Fruit fly (Drosophila melanogaster) whole organism, embryonic: ENCODE data around the gene CG2681.
A peak's percentile ranks its signal among the peaks of the same experiment; 100 is the strongest.

ENCODE experiments used
- ATbp ChIP-seq: fragments of 200-800 bp; sonication (Bioruptor generic); optimal IDR thresholded peaks from 2 replicates; lab custom pipeline; 2017; ENCODE audit warnings: missing biosample characterization, mild to moderate bottlenecking, missing genetic modification characterization, missing genetic modification reagents
- Atf6 ChIP-seq: fragments of 200-800 bp; sonication (Bioruptor generic); IDR thresholded peaks from 2 replicates; pipeline ENCODE4 v1.3.6; 2022; ENCODE audit warnings: missing biosample characterization, missing genetic modification characterization
- CG11247 ChIP-seq: fragments of 200-800 bp; sonication (Bioruptor generic); IDR thresholded peaks from 2 replicates; pipeline ENCODE4 v1.3.6; 2022; ENCODE audit warnings: missing biosample characterization, missing genetic modification characterization
- CG11504 ChIP-seq: fragments of 200-800 bp; sonication (Bioruptor generic); optimal IDR thresholded peaks from 3 replicates; lab custom pipeline; 2019; ENCODE audit warnings: missing biosample characterization, mild to moderate bottlenecking, missing genetic modification characterization, moderate library complexity
- CG15479 ChIP-seq: fragments of 200-800 bp; sonication (Bioruptor generic); optimal IDR thresholded peaks from 3 replicates; lab custom pipeline; 2019; ENCODE audit warnings: missing biosample characterization, mild to moderate bottlenecking, missing genetic modification characterization, moderate library complexity
- CG1603 ChIP-seq: fragments of 200-800 bp; sonication (Bioruptor generic); optimal IDR thresholded peaks from 2 replicates; lab custom pipeline; 2019; ENCODE audit warnings: missing biosample characterization, mild to moderate bottlenecking, missing genetic modification characterization, moderate library complexity
- CG18619 ChIP-seq: fragments of 200-800 bp; sonication (Bioruptor generic); optimal IDR thresholded peaks from 3 replicates; lab custom pipeline; 2017; ENCODE audit warnings: missing biosample characterization, mild to moderate bottlenecking, missing genetic modification characterization
- CG2120 ChIP-seq: fragments of 200-800 bp; sonication (Bioruptor generic); optimal IDR thresholded peaks from 3 replicates; lab custom pipeline; 2016; ENCODE audit warnings: missing biosample characterization, missing genetic modification characterization
- CG3838 ChIP-seq: fragments of 200-800 bp; sonication (Bioruptor generic); optimal IDR thresholded peaks from 3 replicates; lab custom pipeline; 2016; ENCODE audit warnings: missing biosample characterization, missing genetic modification characterization
- CG3847 ChIP-seq: fragments of 200-800 bp; sonication (Bioruptor generic); IDR thresholded peaks from 2 replicates; pipeline ENCODE4 v1.3.6; 2022; ENCODE audit warnings: missing biosample characterization, missing genetic modification characterization
- CG6689 ChIP-seq: fragments of 200-800 bp; sonication (Bioruptor generic); IDR thresholded peaks from 2 replicates; pipeline ENCODE4 v1.3.6; 2022; ENCODE audit warnings: missing biosample characterization, missing genetic modification characterization
- CG6765 ChIP-seq: fragments of 200-800 bp; sonication (Bioruptor generic); optimal IDR thresholded peaks from 3 replicates; lab custom pipeline; 2017; ENCODE audit warnings: missing biosample characterization, mild to moderate bottlenecking, missing genetic modification characterization
- CG7839 ChIP-seq: fragments of 200-800 bp; sonication (Bioruptor generic); optimal IDR thresholded peaks from 3 replicates; lab custom pipeline; 2018; ENCODE audit warnings: missing biosample characterization, mild to moderate bottlenecking, missing genetic modification characterization, moderate library complexity
- CG8478 ChIP-seq: fragments of >200 bp; optimal IDR thresholded peaks from 2 replicates; lab custom pipeline; 2018
- CG9727 ChIP-seq: fragments of 200-800 bp; sonication (Bioruptor generic); optimal IDR thresholded peaks from 3 replicates; lab custom pipeline; 2017; ENCODE audit warnings: missing biosample characterization, mild to moderate bottlenecking, missing genetic modification characterization
- Dref ChIP-seq: fragments of 200-800 bp; sonication (Bioruptor generic); IDR thresholded peaks from 2 replicates; pipeline ENCODE4 v1.3.6; 2022; ENCODE audit warnings: missing biosample characterization, missing genetic modification characterization
- Drgx ChIP-seq: fragments of 200-800 bp; sonication (Bioruptor generic); IDR thresholded peaks from 2 replicates; pipeline ENCODE4 v1.3.6; 2022; ENCODE audit warnings: missing biosample characterization, missing genetic modification characterization
- Ets65A ChIP-seq: fragments of 200-800 bp; sonication (Bioruptor generic); peaks from one replicate; lab custom pipeline; 2016; ENCODE audit warnings: missing biosample characterization, missing genetic modification characterization
- Jarid2 ChIP-seq: fragments of 200-800 bp; sonication (Bioruptor generic); optimal IDR thresholded peaks from 3 replicates; lab custom pipeline; 2017; ENCODE audit warnings: mild to moderate bottlenecking, missing biosample characterization, missing genetic modification reagents, missing genetic modification characterization
- Kr ChIP-seq: fragments of 200-800 bp; sonication (Bioruptor generic); optimal IDR thresholded peaks from 2 replicates; lab custom pipeline; 2017; ENCODE audit warnings: missing biosample characterization, mild to moderate bottlenecking, missing genetic modification characterization
- Neu2 ChIP-seq: fragments of 200-800 bp; sonication (Bioruptor generic); optimal IDR thresholded peaks from 3 replicates; lab custom pipeline; 2016; ENCODE audit warnings: missing biosample characterization, missing genetic modification characterization, borderline replicate concordance
- Rx ChIP-seq: fragments of 200-800 bp; sonication (Bioruptor generic); IDR thresholded peaks from 2 replicates; pipeline ENCODE4 v1.3.6; 2022; ENCODE audit warnings: missing biosample characterization, missing genetic modification characterization
- Sox102F ChIP-seq: fragments of 200-800 bp; sonication (Bioruptor generic); optimal IDR thresholded peaks from 2 replicates; lab custom pipeline; 2018; ENCODE audit warnings: missing biosample characterization, mild to moderate bottlenecking, missing genetic modification characterization, moderate library complexity
- Xrp1 ChIP-seq: fragments of 200-800 bp; sonication (Bioruptor generic); IDR thresholded peaks from 2 replicates; pipeline ENCODE4 v1.3.6; 2022; ENCODE audit warnings: missing biosample characterization, missing genetic modification characterization
- bowl ChIP-seq: fragments of 200-800 bp; sonication (Bioruptor generic); IDR thresholded peaks from 2 replicates; pipeline ENCODE4 v1.3.6; 2022; ENCODE audit warnings: missing biosample characterization, missing genetic modification characterization
- bsh ChIP-seq, 2 experiments: fragments of 200-800 bp; sonication (Bioruptor generic); optimal IDR thresholded peaks; 2 replicates each; lab custom pipeline; 2017 to 2018; ENCODE audit warnings: mild to moderate bottlenecking in 2 of 2, missing biosample characterization in 2 of 2, missing genetic modification characterization in 2 of 2, moderate library complexity in 1 of 2
- caup ChIP-seq: fragments of 200-800 bp; sonication (Bioruptor generic); optimal IDR thresholded peaks from 3 replicates; lab custom pipeline; 2017; ENCODE audit warnings: missing biosample characterization, mild to moderate bottlenecking, missing genetic modification characterization, moderate library complexity; ENCODE audit not compliant: severe bottlenecking
- chm ChIP-seq: fragments of 200-800 bp; sonication (Bioruptor generic); IDR thresholded peaks from 2 replicates; pipeline ENCODE4 v1.3.6; 2022; ENCODE audit warnings: missing biosample characterization, missing genetic modification characterization
- croc ChIP-seq: fragments of 200-800 bp; sonication (Bioruptor generic); conservative IDR thresholded peaks from 3 replicates; pipeline ENCODE4 v1.3.6; 2022; ENCODE audit warnings: missing biosample characterization, missing genetic modification characterization
- dmrt99B ChIP-seq: fragments of 200-800 bp; sonication (Bioruptor generic); optimal IDR thresholded peaks from 2 replicates; lab custom pipeline; 2018; ENCODE audit warnings: missing biosample characterization, mild to moderate bottlenecking, missing genetic modification characterization, moderate library complexity
- dpn ChIP-seq, 2 experiments: fragments of 200-800 bp; sonication (Bioruptor generic); optimal IDR thresholded peaks; 3 replicates each; lab custom pipeline; 2016; ENCODE audit warnings: missing biosample characterization in 2 of 2, missing genetic modification characterization in 2 of 2
- gem ChIP-seq: fragments of 200-800 bp; sonication (Bioruptor generic); optimal IDR thresholded peaks from 2 replicates; lab custom pipeline; 2019; ENCODE audit warnings: missing biosample characterization, mild to moderate bottlenecking, missing genetic modification characterization, moderate library complexity
- h ChIP-seq: fragments of >200 bp; optimal IDR thresholded peaks from 2 replicates; lab custom pipeline; 2017
- jing ChIP-seq: fragments of 200-800 bp; sonication (Bioruptor generic); optimal IDR thresholded peaks from 2 replicates; lab custom pipeline; 2018; ENCODE audit warnings: missing biosample characterization, mild to moderate bottlenecking, missing genetic modification characterization
- lola ChIP-seq, 3 experiments: fragments of >200 bp in 2 of 3; fragments of 200-800 bp in 1 of 3; sonication (Bioruptor generic) in 1 of 3; optimal IDR thresholded peaks; 2 replicates each; lab custom pipeline; 2017 to 2019; ENCODE audit warnings: missing biosample characterization in 3 of 3, missing genetic modification characterization in 3 of 3, mild to moderate bottlenecking in 1 of 3, moderate library complexity in 1 of 3
- mam ChIP-seq: fragments of 200-800 bp; sonication (Bioruptor generic); optimal IDR thresholded peaks from 3 replicates; lab custom pipeline; 2016; ENCODE audit warnings: missing biosample characterization, missing genetic modification characterization
- odd ChIP-seq: fragments of 200-800 bp; sonication (Bioruptor generic); optimal IDR thresholded peaks from 2 replicates; lab custom pipeline; 2017; ENCODE audit warnings: missing biosample characterization, mild to moderate bottlenecking, missing genetic modification characterization
- pan ChIP-seq, 4 experiments: fragments of >200 bp in 3 of 4; fragments of 200-800 bp in 1 of 4; sonication (Bioruptor generic) in 1 of 4; optimal IDR thresholded peaks in 3 of 4; IDR thresholded peaks in 1 of 4; 2 replicates each; pipeline versions ENCODE4 v1.3.6 to Lab custom; 2017 to 2022; ENCODE audit warnings: missing biosample characterization in 2 of 4, missing genetic modification characterization in 2 of 4, mixed read lengths in 1 of 4
- pnt ChIP-seq: fragments of 200-800 bp; sonication (Bioruptor generic); optimal IDR thresholded peaks from 3 replicates; lab custom pipeline; 2016; ENCODE audit warnings: missing biosample characterization, missing genetic modification characterization
- prd ChIP-seq, 3 experiments: fragments of >200 bp in 2 of 3; fragments of 200-800 bp in 1 of 3; sonication (Bioruptor generic) in 1 of 3; optimal IDR thresholded peaks in 2 of 3; IDR thresholded peaks in 1 of 3; 2 replicates in 2 of 3; 3 replicates in 1 of 3; pipeline versions ENCODE4 v1.3.6 to Lab custom; 2017 to 2022; ENCODE audit warnings: missing biosample characterization in 1 of 3, missing genetic modification characterization in 1 of 3
- row ChIP-seq: fragments of 200-800 bp; sonication (Bioruptor generic); IDR thresholded peaks from 3 replicates; pipeline ENCODE4 v1.3.6; 2022; ENCODE audit warnings: missing biosample characterization, missing genetic modification characterization
- sens ChIP-seq: fragments of 200-800 bp; sonication (Bioruptor generic); peaks from one replicate; lab custom pipeline; 2016; ENCODE audit warnings: missing biosample characterization, missing genetic modification characterization
- sim ChIP-seq: fragments of 200-800 bp; sonication (Bioruptor generic); IDR thresholded peaks from 2 replicates; pipeline ENCODE4 v1.3.6; 2022; ENCODE audit warnings: missing biosample characterization, missing genetic modification characterization
- slbo ChIP-seq: fragments of 200-800 bp; sonication (Bioruptor generic); IDR thresholded peaks from 2 replicates; pipeline ENCODE4 v1.3.6; 2022; ENCODE audit warnings: missing biosample characterization, missing genetic modification characterization
- slou ChIP-seq: fragments of 200-800 bp; sonication (Bioruptor generic); optimal IDR thresholded peaks from 3 replicates; lab custom pipeline; 2016; ENCODE audit warnings: missing biosample characterization, missing genetic modification characterization
- ssp ChIP-seq: fragments of 200-800 bp; sonication (Bioruptor generic); IDR thresholded peaks from 2 replicates; pipeline ENCODE4 v1.3.6; 2022; ENCODE audit warnings: missing biosample characterization, missing genetic modification characterization
- tna ChIP-seq: fragments of 200-800 bp; sonication (Bioruptor generic); IDR thresholded peaks from 2 replicates; pipeline ENCODE4 v1.3.6; 2022; ENCODE audit warnings: missing biosample characterization, missing genetic modification characterization; ENCODE audit not compliant: partially characterized antibody

Gene CG2681

DNA sequence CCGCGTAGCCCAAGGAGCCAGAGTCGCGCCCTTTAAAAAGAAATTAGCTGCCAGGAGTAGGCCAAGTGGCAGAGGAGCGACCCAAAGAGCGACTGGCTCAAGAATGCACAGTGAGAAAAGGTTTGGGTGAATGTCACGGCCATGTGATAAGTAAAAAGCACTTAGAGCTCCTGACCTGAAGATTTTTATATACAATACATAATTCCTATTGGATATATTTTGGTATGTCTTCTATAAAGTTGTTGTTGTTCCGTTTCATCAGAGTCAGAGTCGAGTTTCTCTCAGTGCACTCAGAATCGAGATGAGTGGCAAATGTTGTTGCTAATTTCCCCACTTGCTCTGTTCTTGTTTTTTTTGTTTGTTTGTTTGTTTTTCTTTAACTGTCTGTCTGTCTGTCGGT, 52.7 kb downstream of the CG2681 start (continued):
- TF ChIP-seq slou (GFP tag; lab: Kevin White, UChicago) (no peak), row (GFP tag; lab: Robert Waterston, UW) (peak; percentile 24; the same call in 1 of the 3 replicates), Atf6 (GFP tag; lab: Robert Waterston, UW) (0 out of 2 replicates have a peak, but pooled peaks have one; percentile 20), Ets65A (GFP tag; lab: Kevin White, UChicago) (peak; percentile 75), CG9727 (GFP tag; lab: Kevin White, UChicago) (no peak), CG11247 (no peak), h (lab: Kevin White, UChicago) (no peak), CG6765 (no peak), Kr (no peak), Xrp1 (GFP tag; lab: Robert Waterston, UW) (0 out of 2 replicates have a peak, but pooled peaks have one; percentile 8), CG6689 (GFP tag; lab: Robert Waterston, UW) (0 out of 2 replicates have a peak, but pooled peaks have one; percentile 24), CG11504 (peak; percentile 17), CG18619 (GFP tag; lab: Kevin White, UChicago) (no peak), tna (GFP tag; lab: Robert Waterston, UW) (no peak), dmrt99B (tag; lab: Kevin White, UChicago) (no peak), odd (GFP tag; lab: Kevin White, UChicago) (no peak), CG7839 (tag; lab: Kevin White, UChicago) (peak; percentile 10), pnt (GFP tag; lab: Kevin White, UChicago) (no peak), prd (optimal IDR thresholded peaks at IDR 0.05; lab: Kevin White, UChicago) (no peak), prd (GFP tag; IDR thresholded peaks at IDR 0.05; lab: Robert Waterston, UW) (no peak), Sox102F (GFP tag; lab: Kevin White, UChicago) (no peak), pan (optimal IDR thresholded peaks at IDR 0.05; lab: Kevin White, UChicago) (no peak), pan (GFP tag; optimal IDR thresholded peaks at IDR 0.05 in 1 of 2, IDR thresholded peaks at IDR 0.05 in 1 of 2) (no peak), CG1603 (tag; lab: Kevin White, UChicago) (peak; percentile 3), CG3847 (GFP tag; lab: Robert Waterston, UW) (no peak), sim (GFP tag; lab: Robert Waterston, UW) (no peak), mam (GFP tag; lab: Kevin White, UChicago) (no peak), chm (GFP tag; lab: Robert Waterston, UW) (no peak), sens (GFP tag; lab: Kevin White, UChicago) (peak; percentile 52), slbo (GFP tag; lab: Robert Waterston, UW) (peak; percentile 17; the same call in 1 of the 2 replicates), jing (GFP tag; lab: Kevin White, UChicago) (no peak), CG15479 (GFP tag; lab: Kevin White, UChicago) (no peak), ATbp (GFP tag; lab: Kevin White, UChicago) (no peak), lola (GFP tag; optimal IDR thresholded peaks at IDR 0.05; lab: Kevin White, UChicago) (no peak), Drgx (GFP tag; lab: Robert Waterston, UW) (0 out of 2 replicates have a peak, but pooled peaks have one; percentile 18), bowl (no peak), Dref (GFP tag; lab: Robert Waterston, UW) (no peak), caup (no peak), CG3838 (GFP tag; lab: Kevin White, UChicago) (no peak), Rx (GFP tag; lab: Robert Waterston, UW) (peak; percentile 19; the same call in 1 of the 2 replicates), dpn (GFP tag; optimal IDR thresholded peaks at IDR 0.05; lab: Kevin White, UChicago) (no peak), CG2120 (GFP tag; lab: Kevin White, UChicago) (peak; percentile 9), Jarid2 (GFP tag; lab: Kevin White, UChicago) (no peak), ssp (GFP tag; lab: Robert Waterston, UW) (no peak), Neu2 (GFP tag; lab: Kevin White, UChicago) (no peak), bsh (GFP tag; optimal IDR thresholded peaks at IDR 0.05; lab: Kevin White, UChicago) (peak in 1 of 2 experiments; percentile 19), gem (peak; percentile 10), CG8478 (lab: Kevin White, UChicago) (no peak), croc (GFP tag; lab: Robert Waterston, UW) (no peak)
